Fruit fly (Drosophila melanogaster) whole organism, prepupa: Measurements from ENCODE around the gene TTLL4A.

Experiments used
- Blimp-1 ChIP-seq: fragments of 200-800 bp; sonication (Bioruptor generic); optimal IDR thresholded peaks from 3 replicates; lab custom pipeline; 2017; ENCODE audit warnings: missing biosample characterization, missing genetic modification characterization, mild to moderate bottlenecking, moderate library complexity, missing genetic modification reagents
- CG10631 ChIP-seq: fragments of 200-800 bp; sonication (Bioruptor generic); optimal IDR thresholded peaks from 2 replicates; lab custom pipeline; 2016; ENCODE audit warnings: missing biosample characterization, missing genetic modification characterization
- CG10669 ChIP-seq: fragments of 200-800 bp; sonication (Bioruptor generic); optimal IDR thresholded peaks from 3 replicates; lab custom pipeline; 2018; ENCODE audit warnings: missing biosample characterization, mild to moderate bottlenecking, missing genetic modification characterization, moderate library complexity
- CG11294 ChIP-seq: fragments of 200-800 bp; sonication (Bioruptor generic); IDR thresholded peaks from 2 replicates; pipeline ENCODE4 v1.3.6; 2022; ENCODE audit warnings: missing biosample characterization, missing genetic modification characterization
- CG11902 ChIP-seq: fragments of 200-800 bp; sonication (Bioruptor generic); optimal IDR thresholded peaks from 3 replicates; lab custom pipeline; 2016; ENCODE audit warnings: missing biosample characterization, missing genetic modification characterization
- CG15336 ChIP-seq: fragments of 200-800 bp; sonication (Bioruptor generic); IDR thresholded peaks from 2 replicates; pipeline ENCODE4 v1.3.6; 2022; ENCODE audit warnings: missing biosample characterization, missing genetic modification characterization
- CG1621 ChIP-seq: fragments of 200-800 bp; sonication (Bioruptor generic); optimal IDR thresholded peaks from 3 replicates; lab custom pipeline; 2018; ENCODE audit warnings: missing biosample characterization, mild to moderate bottlenecking, missing genetic modification characterization
- CG16779 ChIP-seq: fragments of 200-800 bp; sonication (Bioruptor generic); optimal IDR thresholded peaks from 3 replicates; lab custom pipeline; 2017; ENCODE audit warnings: missing biosample characterization, mild to moderate bottlenecking, missing genetic modification characterization
- CG3032 ChIP-seq: fragments of 200-800 bp; optimal IDR thresholded peaks from 2 replicates; lab custom pipeline; 2019; ENCODE audit warnings: missing biosample characterization, mild to moderate bottlenecking, missing genetic modification characterization, moderate library complexity
- CG31627 ChIP-seq: fragments of 200-800 bp; sonication (Bioruptor generic); optimal IDR thresholded peaks from 3 replicates; lab custom pipeline; 2016; ENCODE audit warnings: missing biosample characterization, missing genetic modification characterization
- CG32006 ChIP-seq: fragments of 200-800 bp; sonication (Bioruptor generic); optimal IDR thresholded peaks from 3 replicates; lab custom pipeline; 2017; ENCODE audit warnings: missing biosample characterization, mild to moderate bottlenecking, missing genetic modification characterization
- CG34406 ChIP-seq: fragments of 200-800 bp; sonication (Bioruptor generic); optimal IDR thresholded peaks from 3 replicates; lab custom pipeline; 2016; ENCODE audit warnings: missing biosample characterization, missing genetic modification characterization
- CG3919 ChIP-seq: fragments of 200-800 bp; sonication (Bioruptor generic); optimal IDR thresholded peaks from 3 replicates; lab custom pipeline; 2016; ENCODE audit warnings: missing biosample characterization, missing genetic modification characterization
- CG4318 ChIP-seq: fragments of 200-800 bp; sonication (Bioruptor generic); optimal IDR thresholded peaks from 3 replicates; lab custom pipeline; 2017; ENCODE audit warnings: missing biosample characterization, mild to moderate bottlenecking, missing genetic modification characterization
- CG6276 ChIP-seq: fragments of 200-800 bp; sonication (Bioruptor generic); optimal IDR thresholded peaks from 2 replicates; lab custom pipeline; 2017; ENCODE audit warnings: missing biosample characterization, mild to moderate bottlenecking, missing genetic modification characterization
- CG6792 ChIP-seq: fragments of 200-800 bp; sonication (Bioruptor generic); optimal IDR thresholded peaks from 3 replicates; lab custom pipeline; 2016; ENCODE audit warnings: missing biosample characterization, missing genetic modification characterization
- CG6854 ChIP-seq: fragments of 200-800 bp; sonication (Bioruptor generic); optimal IDR thresholded peaks from 2 replicates; lab custom pipeline; 2017; ENCODE audit warnings: missing biosample characterization, mild to moderate bottlenecking, missing genetic modification characterization
- CG7368 ChIP-seq: fragments of 200-800 bp; sonication (Bioruptor generic); optimal IDR thresholded peaks from 3 replicates; lab custom pipeline; 2016; ENCODE audit warnings: missing biosample characterization, missing genetic modification characterization
- CG8319 ChIP-seq: fragments of 200-800 bp; sonication (Bioruptor generic); optimal IDR thresholded peaks from 3 replicates; lab custom pipeline; 2016; ENCODE audit warnings: missing biosample characterization, missing genetic modification characterization
- CG9139 ChIP-seq: fragments of 200-800 bp; sonication (Bioruptor generic); optimal IDR thresholded peaks from 3 replicates; lab custom pipeline; 2017; ENCODE audit warnings: missing biosample characterization, mild to moderate bottlenecking, missing genetic modification characterization
- Eip75B ChIP-seq: fragments of 200-800 bp; sonication (Bioruptor generic); optimal IDR thresholded peaks from 3 replicates; lab custom pipeline; 2016; ENCODE audit warnings: missing biosample characterization, missing genetic modification characterization
- Eip78C ChIP-seq: fragments of 200-800 bp; sonication (Bioruptor generic); peaks from one replicate; lab custom pipeline; 2016; ENCODE audit warnings: missing biosample characterization, missing genetic modification characterization
- Eip93F ChIP-seq: fragments of 200-800 bp; sonication (Bioruptor generic); optimal IDR thresholded peaks from 2 replicates; lab custom pipeline; 2016; ENCODE audit warnings: missing biosample characterization, mild to moderate bottlenecking, missing genetic modification characterization
- Ets21C ChIP-seq: fragments of 200-800 bp; sonication (Bioruptor generic); optimal IDR thresholded peaks from 3 replicates; lab custom pipeline; 2016; ENCODE audit warnings: missing biosample characterization, missing genetic modification characterization
- Ets96B ChIP-seq: fragments of 200-800 bp; optimal IDR thresholded peaks from 2 replicates; lab custom pipeline; 2019; ENCODE audit warnings: missing biosample characterization, mild to moderate bottlenecking, missing genetic modification characterization, moderate library complexity
- Gug ChIP-seq: fragments of 200-800 bp; sonication (Bioruptor generic); IDR thresholded peaks from 2 replicates; pipeline ENCODE4 v1.3.6; 2022; ENCODE audit warnings: missing biosample characterization, missing genetic modification characterization
- Hr38 ChIP-seq: sonication (Bioruptor generic); optimal IDR thresholded peaks from 2 replicates; lab custom pipeline; 2016; ENCODE audit warnings: missing biosample characterization, missing genetic modification characterization
- Hr39 ChIP-seq: fragments of 200-800 bp; sonication (Bioruptor generic); optimal IDR thresholded peaks from 2 replicates; lab custom pipeline; 2016; ENCODE audit warnings: missing biosample characterization, missing genetic modification characterization
- Hr4 ChIP-seq: fragments of 200-800 bp; sonication (Bioruptor generic); optimal IDR thresholded peaks from 3 replicates; lab custom pipeline; 2016; ENCODE audit warnings: missing biosample characterization, missing genetic modification characterization
- Lpt ChIP-seq: fragments of 200-800 bp; sonication (Bioruptor generic); optimal IDR thresholded peaks from 3 replicates; lab custom pipeline; 2016; ENCODE audit warnings: missing biosample characterization, missing genetic modification characterization
- Met ChIP-seq: fragments of 200-800 bp; sonication (Bioruptor generic); optimal IDR thresholded peaks from 3 replicates; lab custom pipeline; 2016; ENCODE audit warnings: missing biosample characterization, missing genetic modification characterization
- OdsH ChIP-seq: fragments of 200-800 bp; sonication (Bioruptor generic); optimal IDR thresholded peaks from 3 replicates; lab custom pipeline; 2016; ENCODE audit warnings: missing biosample characterization, missing genetic modification characterization
- Smox ChIP-seq: fragments of 200-800 bp; sonication (Bioruptor generic); optimal IDR thresholded peaks from 3 replicates; lab custom pipeline; 2016; ENCODE audit warnings: missing biosample characterization, missing genetic modification characterization
- Sox102F ChIP-seq: fragments of 200-800 bp; sonication (Bioruptor generic); optimal IDR thresholded peaks from 2 replicates; lab custom pipeline; 2016; ENCODE audit warnings: missing biosample characterization, mild to moderate bottlenecking, missing genetic modification characterization
- Sox14 ChIP-seq: fragments of 200-800 bp; sonication (Bioruptor generic); optimal IDR thresholded peaks from 3 replicates; lab custom pipeline; 2016; ENCODE audit warnings: missing biosample characterization, missing genetic modification characterization
- acj6 ChIP-seq: fragments of 200-800 bp; sonication (Bioruptor generic); optimal IDR thresholded peaks from 3 replicates; lab custom pipeline; 2016; ENCODE audit warnings: missing biosample characterization, missing genetic modification characterization
- dac ChIP-seq: fragments of 200-800 bp; sonication (Bioruptor generic); optimal IDR thresholded peaks from 2 replicates; lab custom pipeline; 2017; ENCODE audit warnings: missing biosample characterization, mild to moderate bottlenecking, missing genetic modification characterization
- dsx ChIP-seq: fragments of 200-800 bp; optimal IDR thresholded peaks from 3 replicates; lab custom pipeline; 2019; ENCODE audit warnings: missing biosample characterization, mild to moderate bottlenecking, missing genetic modification characterization, moderate library complexity; ENCODE audit not compliant: poor library complexity, severe bottlenecking
- eg ChIP-seq: fragments of 200-800 bp; sonication (Bioruptor generic); IDR thresholded peaks from 3 replicates; pipeline ENCODE4 v1.3.6; 2022; ENCODE audit warnings: missing biosample characterization, missing genetic modification characterization
- esn ChIP-seq: fragments of 200-800 bp; sonication (Bioruptor generic); optimal IDR thresholded peaks from 2 replicates; lab custom pipeline; 2016; ENCODE audit warnings: missing biosample characterization, mild to moderate bottlenecking, missing genetic modification characterization, moderate library complexity
- fd59A ChIP-seq: fragments of 200-800 bp; sonication (Bioruptor generic); optimal IDR thresholded peaks from 2 replicates; lab custom pipeline; 2017; ENCODE audit warnings: missing biosample characterization, mild to moderate bottlenecking, missing genetic modification characterization, missing genetic modification reagents
- fd85E ChIP-seq: fragments of 200-800 bp; sonication (Bioruptor generic); optimal IDR thresholded peaks from 3 replicates; lab custom pipeline; 2016; ENCODE audit warnings: missing biosample characterization, missing genetic modification characterization
- fkh ChIP-seq: fragments of 200-800 bp; sonication (Bioruptor generic); optimal IDR thresholded peaks from 3 replicates; lab custom pipeline; 2017; ENCODE audit warnings: missing biosample characterization, mild to moderate bottlenecking, missing genetic modification characterization, moderate library complexity
- net ChIP-seq: fragments of 200-800 bp; sonication (Bioruptor generic); optimal IDR thresholded peaks from 3 replicates; lab custom pipeline; 2016; ENCODE audit warnings: missing biosample characterization, missing genetic modification characterization
- pdm3 ChIP-seq: fragments of 200-800 bp; sonication (Bioruptor generic); optimal IDR thresholded peaks from 3 replicates; lab custom pipeline; 2016; ENCODE audit warnings: missing biosample characterization, missing genetic modification characterization
- spab ChIP-seq: fragments of 200-800 bp; sonication (Bioruptor generic); optimal IDR thresholded peaks from 2 replicates; lab custom pipeline; 2017; ENCODE audit warnings: missing biosample characterization, mild to moderate bottlenecking, missing genetic modification characterization, missing genetic modification reagents
- ss ChIP-seq, 2 experiments: fragments of 200-800 bp; sonication (Bioruptor generic); optimal IDR thresholded peaks; 2 replicates in 1 of 2; 3 replicates in 1 of 2; lab custom pipeline; 2017 to 2018; ENCODE audit warnings: mild to moderate bottlenecking in 2 of 2, missing biosample characterization in 2 of 2, missing genetic modification characterization in 2 of 2, moderate library complexity in 1 of 2
- svp ChIP-seq: fragments of 200-800 bp; sonication (Bioruptor generic); peaks from one replicate; lab custom pipeline; 2016; ENCODE audit warnings: missing biosample characterization, missing genetic modification characterization
- topi ChIP-seq: fragments of 200-800 bp; sonication (Bioruptor generic); optimal IDR thresholded peaks from 3 replicates; lab custom pipeline; 2016; ENCODE audit warnings: missing biosample characterization, missing genetic modification characterization
- vri ChIP-seq: fragments of 200-800 bp; sonication (Bioruptor generic); optimal IDR thresholded peaks from 3 replicates; lab custom pipeline; 2016; ENCODE audit warnings: missing biosample characterization, mild to moderate bottlenecking, missing genetic modification characterization

TTLL4A gene

dm6 chr2L:11044678-11045466 is 55.7 kb downstream of the TTLL4A start:
- TF ChIP-seq CG6792 (peak; percentile 76), CG11294 (no peak; the same call in 1 of the 2 replicates), spab (peak; percentile 30), Sox14 (peak; percentile 66), acj6 (peak; percentile 79), CG8319 (GFP tag; lab: Kevin White, UChicago) (no peak), CG7368 (GFP tag; lab: Kevin White, UChicago) (peak; percentile 4), Met (peak; percentile 82), Hr4 (GFP tag; lab: Kevin White, UChicago) (peak; percentile 41), dac (no peak), CG16779 (tag; lab: Kevin White, UChicago) (peak; percentile 66), Lpt (peak; percentile 66), OdsH (GFP tag; lab: Kevin White, UChicago) (peak; percentile 78), CG3919 (peak; percentile 31), CG6854 (GFP tag; lab: Kevin White, UChicago) (no peak), Sox102F (GFP tag; lab: Kevin White, UChicago) (peak; percentile 82), esn (GFP tag; lab: Kevin White, UChicago) (peak; percentile 86), Eip75B (GFP tag; lab: Kevin White, UChicago) (peak; percentile 32), CG4318 (GFP tag; lab: Kevin White, UChicago) (peak; percentile 25), topi (peak; percentile 67), CG6276 (GFP tag; lab: Kevin White, UChicago) (peak; percentile 68), fd85E (GFP tag; lab: Kevin White, UChicago) (peak; percentile 17), Eip93F (GFP tag; lab: Kevin White, UChicago) (peak; percentile 66), CG10631 (GFP tag; lab: Kevin White, UChicago) (peak; percentile 67), fkh (GFP tag; lab: Kevin White, UChicago) (peak; percentile 98), Hr39 (GFP tag; lab: Kevin White, UChicago) (peak; percentile 80), eg (GFP tag; lab: Robert Waterston, UW) (peak; percentile 75; the same call in 2 of the 3 replicates), Blimp-1 (GFP tag; lab: Kevin White, UChicago) (no peak), vri (GFP tag; lab: Kevin White, UChicago) (peak; percentile 66), CG9139 (GFP tag; lab: Kevin White, UChicago) (no peak), CG3032 (tag; lab: Kevin White, UChicago) (peak; percentile 5), Hr38 (GFP tag; lab: Kevin White, UChicago) (no peak), CG34406 (GFP tag; lab: Kevin White, UChicago) (peak; percentile 75), svp (peak; percentile 99), ss (GFP tag; optimal IDR thresholded peaks at IDR 0.05; lab: Kevin White, UChicago) (peak; percentile 44 to 61), CG31627 (GFP tag; lab: Kevin White, UChicago) (peak; percentile 83), fd59A (GFP tag; lab: Kevin White, UChicago) (no peak), Ets21C (GFP tag; lab: Kevin White, UChicago) (peak; percentile 69), CG15336 (GFP tag; lab: Robert Waterston, UW) (peak; percentile 81), CG10669 (peak; percentile 6), dsx (GFP tag; lab: Kevin White, UChicago) (peak; percentile 48), Gug (peak; percentile 51), net (GFP tag; lab: Kevin White, UChicago) (peak; percentile 52), CG11902 (peak; percentile 49), CG1621 (peak; percentile 39), pdm3 (GFP tag; lab: Kevin White, UChicago) (peak; percentile 79), CG32006 (GFP tag; lab: Kevin White, UChicago) (peak; percentile 75), Eip78C (GFP tag; lab: Kevin White, UChicago) (peak; percentile 79), Smox (peak; percentile 85), Ets96B (peak; percentile 35)
